Fruit fly (Drosophila melanogaster): ENCODE measurements around the gene Dd.

Gene Dd

DNA sequence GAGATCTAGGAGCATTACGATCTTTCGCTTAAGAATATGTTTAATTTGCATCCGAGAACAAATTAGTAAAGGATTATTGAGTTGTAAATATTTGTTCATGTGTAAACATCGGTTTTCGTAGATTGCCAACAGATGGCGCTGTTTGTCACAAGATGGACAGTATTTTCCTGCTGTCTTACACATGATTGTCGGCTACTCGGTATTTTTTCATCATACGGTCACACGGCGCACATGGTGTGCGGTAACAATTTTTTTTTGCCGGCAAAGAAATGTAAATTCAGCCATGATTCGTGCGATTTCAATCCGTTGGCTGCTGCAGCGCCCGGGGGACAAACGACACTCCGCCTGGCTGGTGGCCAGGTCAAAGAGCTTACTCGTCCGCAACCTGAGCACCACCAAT is 39.1 kb upstream of the Dd start, which contains the start of the genes bbx and waw (continued):
- TF ChIP-seq CG10462 (GFP tag; optimal IDR thresholded peaks at IDR 0.05): no peak
- no peak for TF ChIP-seq crc (GFP tag; optimal IDR thresholded peaks at IDR 0.05)
- no peak for TF ChIP-seq CG3726 (GFP tag; IDR thresholded peaks at IDR 0.05)
- no peak for TF ChIP-seq odd (GFP tag; optimal IDR thresholded peaks at IDR 0.05)
- TF ChIP-seq CG15479 (GFP tag; optimal IDR thresholded peaks at IDR 0.05): no peak
- TF ChIP-seq CG16815 (GFP tag; optimal IDR thresholded peaks at IDR 0.05): no peak
- no peak for TF ChIP-seq CG4360 (GFP tag; IDR thresholded peaks at IDR 0.05)
- TF ChIP-seq zf30C (GFP tag; optimal IDR thresholded peaks at IDR 0.05): peak; percentile 55
- TF ChIP-seq NC2α (GFP tag; optimal IDR thresholded peaks at IDR 0.05): no peak
- TF ChIP-seq CG2120 (GFP tag; optimal IDR thresholded peaks at IDR 0.05): no peak
- TF ChIP-seq ap (GFP tag; IDR thresholded peaks at IDR 0.05): no peak
- TF ChIP-seq Nf-YA (GFP tag; IDR thresholded peaks at IDR 0.05): no peak
- TF ChIP-seq CG10209 (GFP tag; optimal IDR thresholded peaks at IDR 0.05): no peak
- TF ChIP-seq usp (GFP tag; optimal IDR thresholded peaks at IDR 0.05): no peak
- no peak for TF ChIP-seq ssp (GFP tag; IDR thresholded peaks at IDR 0.05)
- TF ChIP-seq CG31441 (GFP tag; IDR thresholded peaks at IDR 0.05): no peak
- TF ChIP-seq YL-1 (GFP tag; optimal IDR thresholded peaks at IDR 0.05): peak; percentile 77
- no peak for TF ChIP-seq CG7786 (GFP tag; optimal IDR thresholded peaks at IDR 0.05)
- no peak for TF ChIP-seq D (optimal IDR thresholded peaks at IDR 0.05)
- TF ChIP-seq D (GFP tag; optimal IDR thresholded peaks at IDR 0.05): no peak
- peak; percentile 11 for TF ChIP-seq CG12391 (tag; optimal IDR thresholded peaks at IDR 0.05)
- peak; percentile 6 for TF ChIP-seq CG18619 (GFP tag; optimal IDR thresholded peaks at IDR 0.05)
- TF ChIP-seq Opbp (GFP tag; IDR thresholded peaks at IDR 0.05; ENCODE audit: partially characterized antibody): no peak
- no peak for TF ChIP-seq Sry-β (GFP tag; optimal IDR thresholded peaks at IDR 0.05)
- TF ChIP-seq ham (GFP tag; IDR thresholded peaks at IDR 0.05): no peak
- TF ChIP-seq B-H2 (GFP tag; optimal IDR thresholded peaks at IDR 0.05): peak; percentile 24
- no peak for TF ChIP-seq chn (GFP tag; optimal IDR thresholded peaks at IDR 0.05)
- TF ChIP-seq Mad (GFP tag; optimal IDR thresholded peaks at IDR 0.05): no peak
- no peak for TF ChIP-seq ERR (GFP tag; optimal IDR thresholded peaks at IDR 0.05)
- TF ChIP-seq dmrt99B (tag; optimal IDR thresholded peaks at IDR 0.05): no peak
- TF ChIP-seq eyg (GFP tag; optimal IDR thresholded peaks at IDR 0.05): no peak
- TF ChIP-seq shn (GFP tag; optimal IDR thresholded peaks at IDR 0.05): no peak
- peak; percentile 47 for TF ChIP-seq Myb (GFP tag; optimal IDR thresholded peaks at IDR 0.05)
- peak; percentile 38; the same call in 1 of the 2 replicates for TF ChIP-seq Rfx (GFP tag; IDR thresholded peaks at IDR 0.05)
- TF ChIP-seq Dbx (GFP tag; IDR thresholded peaks at IDR 0.05): no peak
- TF ChIP-seq CG15011 (GFP tag; optimal IDR thresholded peaks at IDR 0.05): no peak
- TF ChIP-seq ftz-f1 (GFP tag; optimal IDR thresholded peaks at IDR 0.05): peak; percentile 64
- TF ChIP-seq kni (GFP tag; optimal IDR thresholded peaks at IDR 0.05): peak; percentile 53
- no peak for TF ChIP-seq CG8089 (GFP tag; optimal IDR thresholded peaks at IDR 0.05)
- no peak for TF ChIP-seq CG11723 (GFP tag; optimal IDR thresholded peaks at IDR 0.05)
- TF ChIP-seq jing (GFP tag; optimal IDR thresholded peaks at IDR 0.05): no peak
- TF ChIP-seq cato (GFP tag; optimal IDR thresholded peaks at IDR 0.05; ENCODE audit: borderline replicate concordance): no peak
- peak; percentile 77 for TF ChIP-seq pzg (GFP tag; optimal IDR thresholded peaks at IDR 0.05)
- no peak for TF ChIP-seq CoRest (tag; optimal IDR thresholded peaks at IDR 0.05)
- no peak for TF ChIP-seq CG18011 (GFP tag; optimal IDR thresholded peaks at IDR 0.05)
- TF ChIP-seq CG17802 (tag; optimal IDR thresholded peaks at IDR 0.05): no peak
- TF ChIP-seq Trl (optimal IDR thresholded peaks at IDR 0.05): no peak
- TF ChIP-seq Trl (GFP tag; optimal IDR thresholded peaks at IDR 0.05): peak; percentile 25
- no peak for TF ChIP-seq zen2 (GFP tag; IDR thresholded peaks at IDR 0.05; ENCODE audit: partially characterized antibody)
- TF ChIP-seq so (GFP tag; IDR thresholded peaks at IDR 0.05): no peak
- no peak for TF ChIP-seq Oaz (GFP tag; IDR thresholded peaks at IDR 0.05)
- TF ChIP-seq CG4404 (GFP tag; IDR thresholded peaks at IDR 0.05): no peak
- no peak for TF ChIP-seq Adf1 (GFP tag; IDR thresholded peaks at IDR 0.05)

Data from whole organism, embryonic.